Worm (Caenorhabditis elegans) whole organism, L4 larva: ENCODE data around the gene srsx-22.

Experiments
- F26F4.8 ChIP-seq: fragments of 200-800 bp; sonication (Bioruptor generic); conservative IDR thresholded peaks from 2 replicates; pipeline ENCODE4 v1.3.6; 2022; ENCODE audit warnings: missing genetic modification characterization, missing compliant biosample characterization
- F44E2.7 ChIP-seq: fragments of 200-800 bp; sonication (Bioruptor generic); IDR thresholded peaks from 2 replicates; pipeline ENCODE4 v2.1.2; 2022; ENCODE audit warnings: missing genetic modification characterization, missing compliant biosample characterization
- R02D3.7 ChIP-seq: fragments of 150-350 bp; sonication (generic microtip); optimal IDR thresholded peaks from 3 replicates; lab custom pipeline; 2014; ENCODE audit warnings: missing biosample characterization, missing genetic modification characterization
- aha-1 ChIP-seq: fragments of 150-350 bp; peaks from one replicate; lab custom pipeline; 2014; ENCODE audit warnings: missing biosample characterization, missing genetic modification characterization
- aly-2 ChIP-seq: sonication (generic microtip); optimal IDR thresholded peaks from 2 replicates; lab custom pipeline; 2018; ENCODE audit warnings: missing biosample characterization, missing genetic modification characterization
- ceh-62 ChIP-seq: sonication (generic microtip); optimal IDR thresholded peaks from 2 replicates; lab custom pipeline; 2017; ENCODE audit warnings: missing biosample characterization, missing genetic modification characterization
- ceh-82 ChIP-seq: sonication (generic microtip); optimal IDR thresholded peaks from 2 replicates; lab custom pipeline; 2017; ENCODE audit warnings: missing biosample characterization, missing genetic modification characterization
- daf-16 ChIP-seq, 3 experiments: sonication (generic microtip); optimal IDR thresholded peaks; 2 replicates each; lab custom pipeline; 2016 to 2017; ENCODE audit warnings: missing genetic modification characterization in 3 of 3, missing genetic modification reagents in 3 of 3, mild to moderate bottlenecking in 2 of 3, missing compliant biosample characterization in 2 of 3, missing biosample characterization in 1 of 3, moderate library complexity in 1 of 3
- daf-8 ChIP-seq: fragments of 200-800 bp; sonication (Bioruptor generic); IDR thresholded peaks from 2 replicates; pipeline ENCODE4 v1.3.6; 2022; ENCODE audit warnings: missing genetic modification characterization, missing compliant biosample characterization
- dmd-6 ChIP-seq: fragments of 200-800 bp; sonication (Bioruptor generic); IDR thresholded peaks from 2 replicates; pipeline ENCODE4 v1.3.6; 2022; ENCODE audit warnings: missing genetic modification reagents, missing genetic modification characterization, missing compliant biosample characterization
- dpl-1 ChIP-seq: fragments of 150-350 bp; optimal IDR thresholded peaks from 2 replicates; lab custom pipeline; 2014; ENCODE audit warnings: missing biosample characterization, missing genetic modification reagents, missing genetic modification characterization
- duxl-1 ChIP-seq: sonication (generic microtip); optimal IDR thresholded peaks from 2 replicates; lab custom pipeline; 2016; ENCODE audit warnings: mild to moderate bottlenecking, missing genetic modification characterization, moderate library complexity, missing compliant biosample characterization; ENCODE audit not compliant: poor library complexity
- egl-27 ChIP-seq: sonication (generic microtip); optimal IDR thresholded peaks from 3 replicates; lab custom pipeline; 2017; ENCODE audit warnings: missing biosample characterization, missing genetic modification reagents, missing genetic modification characterization
- hlh-11 ChIP-seq: fragments of 200-800 bp; sonication (Bioruptor generic); optimal IDR thresholded peaks from 2 replicates; lab custom pipeline; 2018; ENCODE audit warnings: mild to moderate bottlenecking, missing genetic modification characterization, missing compliant biosample characterization
- madf-9 ChIP-seq: fragments of 200-800 bp; sonication (Bioruptor generic); conservative IDR thresholded peaks from 2 replicates; pipeline ENCODE4 v1.3.6; 2022; ENCODE audit warnings: missing genetic modification reagents, missing genetic modification characterization, missing compliant biosample characterization
- nhr-25 ChIP-seq: sonication (generic microtip); optimal IDR thresholded peaks from 2 replicates; lab custom pipeline; 2017; ENCODE audit warnings: missing genetic modification characterization, mild to moderate bottlenecking, missing compliant biosample characterization, antibody characterized with exemption, moderate library complexity, borderline replicate concordance; ENCODE audit not compliant: insufficient read depth
- nhr-28 ChIP-seq: fragments of 150-350 bp; optimal IDR thresholded peaks from 2 replicates; lab custom pipeline; 2014; ENCODE audit warnings: missing biosample characterization, missing genetic modification characterization
- nhr-6 ChIP-seq: fragments of 150-350 bp; optimal IDR thresholded peaks from 2 replicates; lab custom pipeline; 2014; ENCODE audit warnings: missing biosample characterization, missing genetic modification characterization
- nhr-77 ChIP-seq: fragments of 150-350 bp; optimal IDR thresholded peaks from 2 replicates; lab custom pipeline; 2014; ENCODE audit warnings: missing biosample characterization, missing genetic modification characterization
- pha-4 ChIP-seq, 2 experiments: fragments of 150-350 bp in 1 of 2; fragments of 200-800 bp in 1 of 2; sonication (Bioruptor generic) in 1 of 2; IDR thresholded peaks in 1 of 2; optimal IDR thresholded peaks in 1 of 2; 2 replicates each; pipeline versions ENCODE4 v1.3.6 to Lab custom; 2014 to 2022; ENCODE audit warnings: missing genetic modification characterization in 2 of 2, missing genetic modification reagents in 2 of 2, missing biosample characterization in 1 of 2, missing compliant biosample characterization in 1 of 2
- php-3 ChIP-seq: fragments of 200-800 bp; sonication (Bioruptor generic); IDR thresholded peaks from 2 replicates; pipeline ENCODE4 v1.3.6; 2022; ENCODE audit warnings: missing genetic modification reagents, missing genetic modification characterization, missing compliant biosample characterization
- pqm-1 ChIP-seq: sonication (generic microtip); optimal IDR thresholded peaks from 2 replicates; lab custom pipeline; 2017; ENCODE audit warnings: missing biosample characterization, missing genetic modification characterization
- saeg-2 ChIP-seq: fragments of 200-800 bp; sonication (Bioruptor generic); IDR thresholded peaks from 2 replicates; pipeline ENCODE4 v1.3.6; 2022; ENCODE audit warnings: missing genetic modification reagents, missing genetic modification characterization, missing compliant biosample characterization
- sdz-12 ChIP-seq: fragments of 200-800 bp; sonication (Bioruptor generic); optimal IDR thresholded peaks from 2 replicates; lab custom pipeline; 2018; ENCODE audit warnings: mild to moderate bottlenecking, missing genetic modification characterization, missing compliant biosample characterization
- skn-1 ChIP-seq: fragments of 150-350 bp; optimal IDR thresholded peaks from 2 replicates; lab custom pipeline; 2014; ENCODE audit warnings: missing biosample characterization, missing genetic modification characterization
- spr-3 ChIP-seq: fragments of 200-800 bp; sonication (Bioruptor generic); optimal IDR thresholded peaks from 2 replicates; lab custom pipeline; 2018; ENCODE audit warnings: mild to moderate bottlenecking, missing genetic modification characterization, missing compliant biosample characterization
- tag-97 ChIP-seq: fragments of 200-800 bp; sonication (Bioruptor generic); IDR thresholded peaks from 2 replicates; pipeline ENCODE4 v1.3.6; 2022; ENCODE audit warnings: missing genetic modification characterization, missing compliant biosample characterization
- unc-130 ChIP-seq: sonication (generic microtip); optimal IDR thresholded peaks from 2 replicates; lab custom pipeline; 2016; ENCODE audit warnings: missing genetic modification reagents, missing genetic modification characterization, missing compliant biosample characterization
- unc-62 ChIP-seq, 3 experiments: fragments of 150-350 bp in 1 of 3; sonication (generic microtip); optimal IDR thresholded peaks in 2 of 3; peaks in 1 of 3; 1 replicate in 1 of 3; 2 replicates in 2 of 3; lab custom pipeline; 2014 to 2017; ENCODE audit warnings: missing biosample characterization in 3 of 3, missing genetic modification characterization in 3 of 3, missing genetic modification reagents in 3 of 3, missing genotype in 1 of 3

srsx-22 gene

DNA sequence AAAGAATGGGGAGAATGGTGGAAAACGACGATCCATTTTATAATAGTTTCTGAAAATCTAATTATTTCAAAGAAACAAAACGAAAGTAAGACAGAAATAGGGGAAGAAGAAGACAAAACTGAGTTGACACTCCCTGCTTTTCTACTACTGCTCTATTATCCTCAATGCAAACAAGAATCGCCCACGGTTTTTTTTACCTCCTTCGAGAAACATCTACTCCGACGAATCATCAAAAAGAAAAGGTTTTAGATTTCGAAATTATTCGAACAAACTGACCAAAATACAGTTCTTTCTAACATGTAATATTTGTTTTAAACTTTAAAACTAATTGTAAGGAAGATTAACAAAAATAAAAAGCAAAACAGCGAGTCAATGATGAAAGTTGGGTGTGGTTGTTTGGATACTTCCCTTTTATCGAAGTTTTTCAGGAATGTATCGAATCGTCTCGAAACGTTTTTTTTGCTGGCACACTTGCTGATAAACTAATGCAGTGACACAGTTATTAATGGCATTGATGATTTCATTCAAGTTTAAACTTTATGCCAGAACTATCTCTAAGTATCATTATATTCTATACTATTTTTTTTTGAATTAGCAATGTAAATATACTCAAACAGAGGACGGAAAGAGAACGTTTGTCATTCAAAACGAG lies 34.5 kb downstream of the srsx-22 start, which contains the start of gene hsp-17:
hsp-17 (minus strand) TSS at position 51 of the 652 bp plus-strand sequence.
- TF ChIP-seq daf-16 (GFP tag; optimal IDR thresholded peaks at IDR 0.05; lab: Kevin White, UChicago), result no peak
- TF ChIP-seq daf-16 (tag; optimal IDR thresholded peaks at IDR 0.05; lab: Kevin White, UChicago), result peak; percentile 68
- TF ChIP-seq nhr-28, result peak; percentile 15
- no peak for TF ChIP-seq pha-4 (GFP tag; IDR thresholded peaks at IDR 0.05; lab: Robert Waterston, UW)
- peak; percentile 52 for TF ChIP-seq pha-4 (tag; optimal IDR thresholded peaks at IDR 0.05; lab: Kevin White, UChicago)
- TF ChIP-seq duxl-1, result no peak
- TF ChIP-seq R02D3.7 (tag; lab: Kevin White, UChicago), result no peak
- no peak for TF ChIP-seq ceh-62 (tag; lab: Kevin White, UChicago)
- peak; percentile 16 for TF ChIP-seq pqm-1
- no peak for TF ChIP-seq daf-8 (GFP tag; lab: Robert Waterston, UW)
- TF ChIP-seq dmd-6 (GFP tag; lab: Robert Waterston, UW), result peak; percentile 27; the same call in 1 of the 2 replicates
- TF ChIP-seq hlh-11 (tag; lab: Kevin White, UChicago), result peak; percentile 24

DNA sequence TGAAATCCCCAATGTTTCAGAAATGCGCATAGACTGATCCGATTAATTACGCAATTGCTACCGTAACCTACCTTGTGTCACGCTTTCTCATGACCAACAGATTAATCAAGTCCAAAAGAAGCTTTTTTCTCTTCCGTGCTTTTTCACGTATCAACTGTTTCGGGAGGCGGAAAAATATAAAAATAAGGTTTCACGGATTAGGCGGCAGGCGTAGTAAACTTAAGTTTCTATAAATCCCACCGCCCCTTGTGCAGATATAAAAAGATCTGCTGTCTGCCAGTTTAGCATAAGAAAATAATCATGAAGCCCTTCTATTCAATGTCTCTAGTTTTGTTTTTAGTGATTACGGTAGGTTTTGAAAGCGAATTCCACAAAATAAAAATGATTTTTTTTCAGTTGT lies 35.6 kb downstream of the srsx-22 start, which contains the start of gene gcy-7:
gcy-7 (plus strand) TSS at position 301 of the 400 bp plus-strand sequence.
- no peak for TF ChIP-seq saeg-2 (GFP tag; lab: Robert Waterston, UW)
- peak in 1 of 2 experiments; percentile 58 for TF ChIP-seq unc-62 (GFP tag; optimal IDR thresholded peaks at IDR 0.05 in 1 of 2; lab: Kevin White, UChicago)
- no peak for TF ChIP-seq unc-62 (tag; optimal IDR thresholded peaks at IDR 0.05; lab: Kevin White, UChicago)

DNA sequence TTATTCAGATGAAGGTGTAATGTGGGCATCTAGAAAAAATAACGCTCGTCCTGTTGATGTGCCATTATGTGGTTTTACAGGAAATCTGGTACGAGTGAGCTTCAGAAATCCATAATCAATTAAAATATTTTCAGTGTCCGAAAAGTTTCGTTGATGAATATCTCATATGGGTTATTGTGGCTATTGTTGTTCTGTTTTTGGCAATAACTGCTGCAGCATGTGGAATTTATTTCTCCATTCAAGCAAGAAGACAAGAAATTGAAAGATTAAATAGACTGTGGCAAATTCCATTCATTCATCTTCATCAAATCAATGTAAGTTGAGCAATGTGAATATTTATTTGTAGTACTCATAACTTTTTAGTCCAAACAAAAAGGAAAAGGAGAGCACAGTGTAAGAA lies 37.8 kb downstream of the srsx-22 start:
- peak; percentile 95 for TF ChIP-seq aha-1 (tag; lab: Kevin White, UChicago)
- no peak for TF ChIP-seq F26F4.8

DNA sequence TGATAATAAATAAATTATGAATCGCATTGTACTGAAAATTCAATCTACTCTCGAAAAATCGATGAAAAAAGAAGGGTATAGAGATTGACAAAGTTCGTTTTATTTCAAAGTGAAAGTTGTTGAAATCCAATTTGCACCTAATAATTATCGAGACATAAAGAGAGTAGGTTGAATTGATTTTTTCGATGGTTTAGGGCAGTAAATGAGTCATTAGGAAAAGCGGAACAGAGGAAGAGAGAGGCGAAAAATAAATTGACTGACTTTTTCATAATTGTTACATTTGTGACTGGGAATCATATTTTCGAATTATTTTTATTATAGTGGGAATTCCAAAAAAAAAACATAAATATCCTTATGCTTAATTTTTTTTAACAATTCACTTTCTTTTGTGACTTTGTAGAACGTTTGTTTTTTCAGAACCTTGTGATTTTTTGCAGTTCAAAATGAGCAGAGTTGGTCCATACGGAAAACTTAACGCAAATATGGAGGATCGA lies 42.9 kb downstream of the srsx-22 start, which contains the start of the genes pho-6 and F52E1.3:
pho-6 (minus strand) TSS at position 101 of the 494 bp plus-strand sequence.
F52E1.3 (plus strand) TSS at position 444 of the 494 bp plus-strand sequence.
- TF ChIP-seq saeg-2 (GFP tag; lab: Robert Waterston, UW) (no peak), madf-9 (GFP tag; lab: Robert Waterston, UW) (no peak), unc-62 (GFP tag; optimal IDR thresholded peaks at IDR 0.05 in 1 of 2; lab: Kevin White, UChicago) (no peak), unc-62 (tag; optimal IDR thresholded peaks at IDR 0.05; lab: Kevin White, UChicago) (no peak), ceh-82 (no peak), egl-27 (tag; lab: Kevin White, UChicago) (no peak), dpl-1 (no peak), hlh-11 (tag; lab: Kevin White, UChicago) (no peak), aly-2 (no peak), pqm-1 (no peak), unc-130 (no peak), sdz-12 (GFP tag; lab: Kevin White, UChicago) (no peak), php-3 (GFP tag; lab: Robert Waterston, UW) (no peak), nhr-25 (no peak), nhr-6 (tag; lab: Kevin White, UChicago) (no peak), nhr-77 (tag; lab: Kevin White, UChicago) (no peak), spr-3 (GFP tag; lab: Kevin White, UChicago) (no peak)

DNA sequence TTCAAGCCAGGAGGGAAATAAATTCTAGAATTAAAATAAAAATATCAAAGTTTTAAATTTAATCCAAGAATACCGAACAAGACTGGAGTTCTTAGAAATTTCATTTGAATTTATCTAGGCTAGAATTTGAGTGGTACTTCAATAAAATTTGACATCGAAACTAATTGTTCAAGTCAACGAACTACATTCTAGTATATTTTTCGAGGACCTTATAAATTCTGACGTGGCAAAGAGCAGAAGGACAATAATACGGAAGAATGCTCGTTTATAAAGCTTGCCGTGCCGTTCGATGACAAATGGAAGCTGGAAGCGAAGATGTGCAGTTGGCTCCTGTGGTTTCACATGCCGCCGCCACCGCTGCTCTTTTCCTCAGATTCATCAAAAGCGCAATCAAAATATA lies 49.3 kb downstream of the srsx-22 start:
- TF ChIP-seq F44E2.7 (GFP tag; lab: Robert Waterston, UW) (no peak), aha-1 (tag; lab: Kevin White, UChicago) (peak; percentile 92), aly-2 (no peak), skn-1 (tag; lab: Kevin White, UChicago) (no peak), unc-62 (GFP tag; optimal IDR thresholded peaks at IDR 0.05 in 1 of 2; lab: Kevin White, UChicago) (no peak), unc-62 (tag; optimal IDR thresholded peaks at IDR 0.05; lab: Kevin White, UChicago) (no peak), tag-97 (no peak), ceh-62 (tag; lab: Kevin White, UChicago) (no peak)
